Worm (Caenorhabditis elegans) whole organism, midembryonic: ENCODE measurements around the gene Y25C1A.6.

ENCODE experiments used
- T22C8.4 ChIP-seq: fragments of 200-800 bp; sonication (Bioruptor generic); IDR thresholded peaks from 2 replicates; pipeline ENCODE4 v1.3.6; 2022; ENCODE audit warnings: missing genetic modification characterization, missing compliant biosample characterization
- cog-1 ChIP-seq: sonication (generic microtip); optimal IDR thresholded peaks from 2 replicates; lab custom pipeline; 2016; ENCODE audit warnings: missing genetic modification characterization, missing compliant biosample characterization
- flt-1 ChIP-seq: fragments of 200-800 bp; sonication (Bioruptor generic); IDR thresholded peaks from 2 replicates; pipeline ENCODE4 v1.3.6; 2022; ENCODE audit warnings: missing genetic modification characterization, missing compliant biosample characterization
- klf-2 ChIP-seq: fragments of 200-800 bp; sonication (Bioruptor generic); conservative IDR thresholded peaks from 2 replicates; pipeline ENCODE4 v1.3.6; 2022; ENCODE audit warnings: missing genetic modification reagents, missing genetic modification characterization, missing compliant biosample characterization
- med-1 ChIP-seq: sonication (generic microtip); optimal IDR thresholded peaks from 2 replicates; lab custom pipeline; 2017; ENCODE audit warnings: missing genetic modification characterization, mild to moderate bottlenecking, missing compliant biosample characterization, antibody characterized with exemption, missing genetic modification reagents; ENCODE audit not compliant: insufficient read depth
- ref-1 ChIP-seq: fragments of 200-800 bp; sonication (Bioruptor generic); conservative IDR thresholded peaks from 2 replicates; pipeline ENCODE4 v1.3.6; 2022; ENCODE audit warnings: missing genetic modification reagents, missing genetic modification characterization, missing compliant biosample characterization
- tab-1 ChIP-seq: fragments of 200-800 bp; sonication (Bioruptor generic); IDR thresholded peaks from 2 replicates; pipeline ENCODE4 v1.3.6; 2022; ENCODE audit warnings: missing genetic modification characterization, missing compliant biosample characterization
- ztf-23 ChIP-seq: fragments of 200-800 bp; sonication (Bioruptor generic); IDR thresholded peaks from 2 replicates; pipeline ENCODE4 v1.3.6; 2022; ENCODE audit warnings: missing genetic modification reagents, missing genetic modification characterization, missing compliant biosample characterization
- ztf-29 ChIP-seq: fragments of 200-800 bp; sonication (Bioruptor generic); IDR thresholded peaks from 2 replicates; pipeline ENCODE4 v1.3.6; 2022; ENCODE audit warnings: missing genetic modification reagents, missing genetic modification characterization, missing compliant biosample characterization

Gene Y25C1A.6

ce11 chrII:3078496-3078895, 17.6 kb downstream of the Y25C1A.6 start, which contains the start of gene copb-1:
TSS of gene copb-1 (plus strand) at chrII:3078796.
- no peak for TF ChIP-seq ztf-23 (GFP tag; lab: Robert Waterston, UW)
- TF ChIP-seq flt-1 (GFP tag; lab: Robert Waterston, UW), result no peak
- TF ChIP-seq ztf-29, result no peak
- TF ChIP-seq klf-2 (GFP tag; lab: Robert Waterston, UW), result no peak
- no peak for TF ChIP-seq med-1 (GFP tag; lab: Kevin White, UChicago)

ce11 chrII:3087134-3087533, 26.3 kb downstream of the Y25C1A.6 start:
- no peak for TF ChIP-seq T22C8.4 (GFP tag; lab: Robert Waterston, UW)
- TF ChIP-seq ref-1 (GFP tag; lab: Robert Waterston, UW), result no peak
- no peak for TF ChIP-seq ztf-29
- no peak for TF ChIP-seq tab-1 (GFP tag; lab: Robert Waterston, UW)
- no peak for TF ChIP-seq med-1 (GFP tag; lab: Kevin White, UChicago)
- TF ChIP-seq flt-1 (GFP tag; lab: Robert Waterston, UW), result no peak
- no peak for TF ChIP-seq cog-1 (tag; lab: Kevin White, UChicago)
- TF ChIP-seq ztf-23 (GFP tag; lab: Robert Waterston, UW), result no peak
- TF ChIP-seq klf-2 (GFP tag; lab: Robert Waterston, UW), result no peak

- no peak for TF ChIP-seq tab-1 (GFP tag; lab: Robert Waterston, UW)
- no peak for TF ChIP-seq ref-1 (GFP tag; lab: Robert Waterston, UW)
- no peak for TF ChIP-seq ztf-23 (GFP tag; lab: Robert Waterston, UW)
- no peak for TF ChIP-seq med-1 (GFP tag; lab: Kevin White, UChicago)
- TF ChIP-seq flt-1 (GFP tag; lab: Robert Waterston, UW), result no peak
- no peak for TF ChIP-seq ztf-29
- no peak for TF ChIP-seq klf-2 (GFP tag; lab: Robert Waterston, UW)
- TF ChIP-seq cog-1 (tag; lab: Kevin White, UChicago), result no peak
- TF ChIP-seq T22C8.4 (GFP tag; lab: Robert Waterston, UW), result no peak
Measured at ce11 chrII:3091268-3091667, 30.4 kb downstream of the Y25C1A.6 start, which contains the start of gene srg-21. TSS of gene srg-21 (minus strand) at chrII:3091368.

ce11 chrII:3093352-3093751, 32.5 kb downstream of the Y25C1A.6 start, which contains the start of gene srg-22:
TSS of gene srg-22 (minus strand) at chrII:3093452.
- TF ChIP-seq tab-1 (GFP tag; lab: Robert Waterston, UW), result no peak
- TF ChIP-seq ref-1 (GFP tag; lab: Robert Waterston, UW), result no peak
- TF ChIP-seq med-1 (GFP tag; lab: Kevin White, UChicago), result no peak
- TF ChIP-seq klf-2 (GFP tag; lab: Robert Waterston, UW), result no peak
- TF ChIP-seq T22C8.4 (GFP tag; lab: Robert Waterston, UW), result no peak
- TF ChIP-seq ztf-29, result no peak
- no peak for TF ChIP-seq ztf-23 (GFP tag; lab: Robert Waterston, UW)
- TF ChIP-seq cog-1 (tag; lab: Kevin White, UChicago), result no peak
- TF ChIP-seq flt-1 (GFP tag; lab: Robert Waterston, UW), result no peak

ce11 chrII:3096060-3096459, 35.2 kb downstream of the Y25C1A.6 start, which contains the start of gene srg-23:
TSS of gene srg-23 (minus strand) at chrII:3096160.
- TF ChIP-seq cog-1 (tag; lab: Kevin White, UChicago), result no peak
- TF ChIP-seq klf-2 (GFP tag; lab: Robert Waterston, UW), result no peak
- TF ChIP-seq tab-1 (GFP tag; lab: Robert Waterston, UW), result no peak

- no peak for TF ChIP-seq T22C8.4 (GFP tag; lab: Robert Waterston, UW)
- TF ChIP-seq ref-1 (GFP tag; lab: Robert Waterston, UW), result no peak
- TF ChIP-seq med-1 (GFP tag; lab: Kevin White, UChicago), result no peak
- no peak for TF ChIP-seq tab-1 (GFP tag; lab: Robert Waterston, UW)
- no peak for TF ChIP-seq flt-1 (GFP tag; lab: Robert Waterston, UW)
- no peak for TF ChIP-seq ztf-29
- no peak for TF ChIP-seq cog-1 (tag; lab: Kevin White, UChicago)
- TF ChIP-seq klf-2 (GFP tag; lab: Robert Waterston, UW), result no peak
- TF ChIP-seq ztf-23 (GFP tag; lab: Robert Waterston, UW), result no peak
Measured at ce11 chrII:3096857-3097256, 36.0 kb downstream of the Y25C1A.6 start, which contains the start of gene Y25C1A.14. TSS of gene Y25C1A.14 (minus strand) at chrII:3096957.

ce11 chrII:3100546-3100945, 39.7 kb downstream of the Y25C1A.6 start, which contains the start of gene srg-24:
TSS of gene srg-24 (minus strand) at chrII:3100646.
- no peak for TF ChIP-seq ztf-23 (GFP tag; lab: Robert Waterston, UW)
- TF ChIP-seq ref-1 (GFP tag; lab: Robert Waterston, UW), result no peak

ce11 chrII:3102018-3102417, 41.1 kb downstream of the Y25C1A.6 start, which contains the start of gene clec-121:
TSS of gene clec-121 (plus strand) at chrII:3102318.
- no peak for TF ChIP-seq tab-1 (GFP tag; lab: Robert Waterston, UW)
- no peak for TF ChIP-seq cog-1 (tag; lab: Kevin White, UChicago)
- no peak for TF ChIP-seq ref-1 (GFP tag; lab: Robert Waterston, UW)
- TF ChIP-seq med-1 (GFP tag; lab: Kevin White, UChicago), result no peak
- TF ChIP-seq klf-2 (GFP tag; lab: Robert Waterston, UW), result no peak
- TF ChIP-seq flt-1 (GFP tag; lab: Robert Waterston, UW), result no peak
- no peak for TF ChIP-seq T22C8.4 (GFP tag; lab: Robert Waterston, UW)
- TF ChIP-seq ztf-23 (GFP tag; lab: Robert Waterston, UW), result no peak
- TF ChIP-seq ztf-29, result no peak

- TF ChIP-seq cog-1 (tag; lab: Kevin White, UChicago) (no peak), flt-1 (GFP tag; lab: Robert Waterston, UW) (no peak), ztf-29 (no peak), T22C8.4 (GFP tag; lab: Robert Waterston, UW) (no peak), klf-2 (GFP tag; lab: Robert Waterston, UW) (no peak), ztf-23 (GFP tag; lab: Robert Waterston, UW) (no peak)
Measured at ce11 chrII:3105765-3106164, 44.9 kb downstream of the Y25C1A.6 start, which contains the start of gene clec-122. TSS of gene clec-122 (plus strand) at chrII:3106065.
